Fruit fly (Drosophila melanogaster): ENCODE data around the gene tey.

tey gene

dm6 chr3L:19694156-19694643, 30.3 kb upstream of the tey start:
- TF ChIP-seq Dll (optimal IDR thresholded peaks at IDR 0.05) (no peak), CG8478 (optimal IDR thresholded peaks at IDR 0.05) (no peak), EcR (GFP tag; optimal IDR thresholded peaks at IDR 0.05) (no peak), pan (optimal IDR thresholded peaks at IDR 0.05) (no peak), psq (optimal IDR thresholded peaks at IDR 0.05) (no peak), usp (GFP tag; optimal IDR thresholded peaks at IDR 0.05) (no peak)

- TF ChIP-seq psq (optimal IDR thresholded peaks at IDR 0.05) (no peak), pan (optimal IDR thresholded peaks at IDR 0.05) (no peak), usp (GFP tag; optimal IDR thresholded peaks at IDR 0.05) (no peak), EcR (GFP tag; optimal IDR thresholded peaks at IDR 0.05) (no peak), CG8478 (optimal IDR thresholded peaks at IDR 0.05) (no peak), Dll (optimal IDR thresholded peaks at IDR 0.05) (no peak)
Observed at dm6 chr3L:19687200-19687687, 23.3 kb upstream of the tey start, which contains the start of the genes CG8765 and Gbeta76C. Gene CG8765, minus strand, starts transcription at chr3L:19687353. Gene Gbeta76C, plus strand, starts transcription at chr3L:19687637.

- TF ChIP-seq CG8478 (optimal IDR thresholded peaks at IDR 0.05) (no peak), psq (optimal IDR thresholded peaks at IDR 0.05) (no peak), EcR (GFP tag; optimal IDR thresholded peaks at IDR 0.05) (no peak), pan (optimal IDR thresholded peaks at IDR 0.05) (no peak), usp (GFP tag; optimal IDR thresholded peaks at IDR 0.05) (no peak), Dll (optimal IDR thresholded peaks at IDR 0.05) (no peak)
Observed at dm6 chr3L:19683520-19683919, 19.6 kb upstream of the tey start.

- TF ChIP-seq usp (GFP tag; optimal IDR thresholded peaks at IDR 0.05) (no peak), pan (optimal IDR thresholded peaks at IDR 0.05) (no peak), EcR (GFP tag; optimal IDR thresholded peaks at IDR 0.05) (no peak), Dll (optimal IDR thresholded peaks at IDR 0.05) (no peak), psq (optimal IDR thresholded peaks at IDR 0.05) (no peak), CG8478 (optimal IDR thresholded peaks at IDR 0.05) (no peak)
Observed at dm6 chr3L:19682902-19683301, 19.0 kb upstream of the tey start.

DNA sequence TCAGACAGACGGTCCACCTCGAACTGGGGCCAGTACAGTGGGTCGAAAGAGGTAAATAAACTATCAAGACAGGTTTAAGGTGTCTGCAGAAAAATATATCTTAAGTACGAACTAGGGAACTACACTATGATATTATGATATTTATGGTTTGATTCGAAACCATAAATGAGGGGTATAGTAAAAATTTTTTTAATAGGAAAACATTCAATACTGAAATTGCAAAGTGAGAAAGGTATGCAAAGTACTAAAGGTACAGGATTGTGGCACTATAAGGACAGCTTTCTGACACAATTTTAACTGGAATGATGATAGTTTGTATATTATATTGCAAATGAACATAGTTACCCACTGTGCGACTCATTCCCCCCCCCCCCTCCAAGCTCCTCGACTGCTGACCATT, 12.1 kb upstream of the tey start:
- TF ChIP-seq usp (GFP tag; optimal IDR thresholded peaks at IDR 0.05): no peak
- no peak for TF ChIP-seq pan (optimal IDR thresholded peaks at IDR 0.05)
- TF ChIP-seq psq (optimal IDR thresholded peaks at IDR 0.05): no peak
- no peak for TF ChIP-seq EcR (GFP tag; optimal IDR thresholded peaks at IDR 0.05)
- no peak for TF ChIP-seq CG8478 (optimal IDR thresholded peaks at IDR 0.05)
- TF ChIP-seq Dll (optimal IDR thresholded peaks at IDR 0.05): no peak

- TF ChIP-seq EcR (GFP tag; optimal IDR thresholded peaks at IDR 0.05): no peak
- TF ChIP-seq CG8478 (optimal IDR thresholded peaks at IDR 0.05): no peak
- no peak for TF ChIP-seq usp (GFP tag; optimal IDR thresholded peaks at IDR 0.05)
- TF ChIP-seq pan (optimal IDR thresholded peaks at IDR 0.05): no peak
- no peak for TF ChIP-seq Dll (optimal IDR thresholded peaks at IDR 0.05)
Observed at dm6 chr3L:19674317-19674716, 10.4 kb upstream of the tey start.

- TF ChIP-seq pan (optimal IDR thresholded peaks at IDR 0.05) (no peak), usp (GFP tag; optimal IDR thresholded peaks at IDR 0.05) (no peak), psq (optimal IDR thresholded peaks at IDR 0.05) (no peak)
Observed at dm6 chr3L:19670492-19670891, 6.6 kb upstream of the tey start.

- no peak for TF ChIP-seq usp (GFP tag; optimal IDR thresholded peaks at IDR 0.05)
- TF ChIP-seq psq (optimal IDR thresholded peaks at IDR 0.05): no peak
- TF ChIP-seq CG8478 (optimal IDR thresholded peaks at IDR 0.05): no peak
- TF ChIP-seq pan (optimal IDR thresholded peaks at IDR 0.05): no peak
- TF ChIP-seq EcR (GFP tag; optimal IDR thresholded peaks at IDR 0.05): no peak
- no peak for TF ChIP-seq Dll (optimal IDR thresholded peaks at IDR 0.05)
Observed at dm6 chr3L:19665059-19665626, 1.2 kb upstream of the tey start.

DNA sequence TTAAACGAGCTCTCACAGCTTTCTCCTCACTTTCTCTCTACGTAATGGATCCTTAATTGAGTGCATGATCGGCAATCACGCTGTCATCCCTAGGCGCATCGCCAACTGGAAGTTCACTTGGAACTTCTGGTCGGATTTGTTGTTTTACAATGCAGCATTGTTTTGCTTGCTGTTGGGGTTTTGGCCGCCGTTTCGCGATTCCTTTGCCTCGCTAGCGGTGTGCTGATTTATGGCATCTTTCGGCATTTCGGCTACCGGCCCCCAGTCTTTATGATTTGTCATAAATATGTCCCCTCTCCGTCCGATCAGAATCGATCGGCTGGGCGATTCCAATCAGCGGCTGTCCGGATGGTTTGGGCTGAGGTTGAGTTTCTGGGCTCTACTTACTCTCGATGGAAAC, 1.0 kb downstream of the tey start:
- TF ChIP-seq usp (GFP tag; optimal IDR thresholded peaks at IDR 0.05): no peak
- no peak for TF ChIP-seq pan (optimal IDR thresholded peaks at IDR 0.05)
- TF ChIP-seq Dll (optimal IDR thresholded peaks at IDR 0.05): no peak
- TF ChIP-seq psq (optimal IDR thresholded peaks at IDR 0.05): no peak
- TF ChIP-seq CG8478 (optimal IDR thresholded peaks at IDR 0.05): no peak
- no peak for TF ChIP-seq EcR (GFP tag; optimal IDR thresholded peaks at IDR 0.05)

- no peak for TF ChIP-seq EcR (GFP tag; optimal IDR thresholded peaks at IDR 0.05)
- no peak for TF ChIP-seq Dll (optimal IDR thresholded peaks at IDR 0.05)
- no peak for TF ChIP-seq usp (GFP tag; optimal IDR thresholded peaks at IDR 0.05)
- no peak for TF ChIP-seq CG8478 (optimal IDR thresholded peaks at IDR 0.05)
- TF ChIP-seq psq (optimal IDR thresholded peaks at IDR 0.05): no peak
- TF ChIP-seq pan (optimal IDR thresholded peaks at IDR 0.05): no peak
Observed at dm6 chr3L:19655923-19656322, 8.0 kb downstream of the tey start.

DNA sequence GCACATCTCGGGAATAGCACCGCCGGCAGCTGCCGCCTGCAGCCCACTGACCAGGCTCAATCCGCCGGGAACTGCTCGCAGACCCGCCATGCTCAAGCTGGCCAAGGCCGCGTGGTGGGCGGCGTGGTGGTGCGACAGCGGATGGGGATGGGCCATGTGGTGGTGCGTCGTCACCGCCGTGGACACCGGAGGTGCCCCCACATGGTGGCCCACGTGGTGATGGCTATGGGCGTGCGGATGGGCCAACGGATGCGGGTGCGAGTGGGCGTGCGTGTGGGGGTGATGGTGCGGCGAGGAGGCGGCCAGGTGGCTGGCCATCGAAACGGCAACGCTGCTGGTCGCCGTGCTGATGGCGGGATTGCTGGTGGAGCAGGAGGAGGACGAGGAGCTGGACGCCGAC, 10.4 kb downstream of the tey start:
- TF ChIP-seq pan (optimal IDR thresholded peaks at IDR 0.05) (no peak), EcR (GFP tag; optimal IDR thresholded peaks at IDR 0.05) (no peak), psq (optimal IDR thresholded peaks at IDR 0.05) (no peak), CG8478 (optimal IDR thresholded peaks at IDR 0.05) (no peak), usp (GFP tag; optimal IDR thresholded peaks at IDR 0.05) (no peak), Dll (optimal IDR thresholded peaks at IDR 0.05) (no peak)

DNA sequence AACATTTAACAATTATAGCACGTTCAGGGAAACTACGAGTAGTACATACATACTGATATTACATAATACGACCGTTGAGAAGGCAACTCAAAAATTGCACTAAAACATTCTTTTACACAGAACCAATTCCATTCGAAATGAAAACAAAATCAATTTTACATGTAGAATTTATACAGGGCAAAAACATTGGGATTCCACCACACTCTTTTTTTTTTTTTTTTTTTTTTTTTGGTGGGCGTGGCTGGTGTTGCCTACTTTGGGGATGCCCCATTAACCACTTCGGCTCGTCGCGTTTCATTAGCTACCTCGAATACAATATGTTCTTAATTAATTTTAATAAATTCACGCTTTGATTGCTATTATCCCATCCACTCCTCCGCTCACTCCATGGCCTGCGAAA, 13.3 kb downstream of the tey start:
- TF ChIP-seq psq (optimal IDR thresholded peaks at IDR 0.05) (no peak), usp (GFP tag; optimal IDR thresholded peaks at IDR 0.05) (no peak)

- no peak for TF ChIP-seq psq (optimal IDR thresholded peaks at IDR 0.05)
- TF ChIP-seq pan (optimal IDR thresholded peaks at IDR 0.05): peak; percentile 68
Observed at dm6 chr3L:19650121-19650520, 13.8 kb downstream of the tey start.
